Worm (Caenorhabditis elegans) whole organism, L1 larva: ENCODE measurements around the gene Y39A3CL.4.

Experiments
- fos-1 ChIP-seq: fragments of 150-350 bp; optimal IDR thresholded peaks from 2 replicates; lab custom pipeline; 2014; ENCODE audit warnings: missing biosample characterization, missing genetic modification characterization
- mep-1 ChIP-seq: fragments of 150-350 bp; optimal IDR thresholded peaks from 2 replicates; lab custom pipeline; 2014; ENCODE audit warnings: missing biosample characterization, missing genetic modification characterization
- snpc-4 ChIP-seq: fragments of 150-350 bp; optimal IDR thresholded peaks from 2 replicates; lab custom pipeline; 2014; ENCODE audit warnings: missing biosample characterization, missing genetic modification characterization

DNA sequence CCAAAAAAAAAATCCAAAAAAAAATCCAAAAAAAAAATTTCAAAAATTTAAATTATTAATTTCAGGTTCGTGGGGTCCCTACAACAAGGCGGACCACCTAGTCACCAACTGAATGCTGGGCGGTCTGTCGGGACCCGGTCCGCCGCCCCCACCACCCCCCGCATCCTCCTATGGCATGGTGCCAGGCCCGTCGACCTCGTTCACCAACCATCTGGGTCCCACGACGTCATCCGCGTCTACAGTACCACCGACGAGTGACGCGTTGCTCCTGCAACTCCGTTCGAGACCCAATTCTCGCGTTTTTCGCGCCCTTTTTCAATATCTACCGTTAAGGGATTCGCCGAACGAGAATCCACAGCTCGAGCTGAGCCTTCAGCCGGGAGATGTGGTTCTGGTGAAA, 11.1 kb upstream of the Y39A3CL.4 start:
- TF ChIP-seq mep-1 (tag; lab: Kevin White, UChicago) (no peak), snpc-4 (tag; lab: Kevin White, UChicago) (no peak), fos-1 (tag; lab: Kevin White, UChicago) (no peak)
